Worm (Caenorhabditis elegans) whole organism, L3 larva: ENCODE measurements around the gene F14H12.6.

Experiments used
- R02D3.7 ChIP-seq: fragments of 150-350 bp; optimal IDR thresholded peaks from 2 replicates; lab custom pipeline; 2014; ENCODE audit warnings: missing biosample characterization, missing genetic modification characterization
- ZK546.5 ChIP-seq: sonication (generic microtip); optimal IDR thresholded peaks from 2 replicates; lab custom pipeline; 2017; ENCODE audit warnings: missing biosample characterization, missing genetic modification characterization
- aly-2 ChIP-seq: fragments of 150-350 bp; optimal IDR thresholded peaks from 2 replicates; lab custom pipeline; 2014; ENCODE audit warnings: missing biosample characterization, missing genetic modification characterization
- ceh-16 ChIP-seq: sonication (generic microtip); optimal IDR thresholded peaks from 2 replicates; lab custom pipeline; 2017; ENCODE audit warnings: missing biosample characterization, missing genetic modification characterization
- ceh-28 ChIP-seq: fragments of 150-350 bp; optimal IDR thresholded peaks from 2 replicates; lab custom pipeline; 2014; ENCODE audit warnings: missing biosample characterization, missing genetic modification reagents, missing genetic modification characterization
- daf-12 ChIP-seq: fragments of 150-350 bp; optimal IDR thresholded peaks from 2 replicates; lab custom pipeline; 2014; ENCODE audit warnings: missing biosample characterization, missing genetic modification reagents, missing genetic modification characterization
- egl-27 ChIP-seq: sonication (generic microtip); optimal IDR thresholded peaks from 4 replicates; lab custom pipeline; 2017; ENCODE audit warnings: missing biosample characterization, missing genetic modification reagents, missing genetic modification characterization
- egl-5 ChIP-seq: fragments of 150-350 bp; optimal IDR thresholded peaks from 2 replicates; lab custom pipeline; 2017; ENCODE audit warnings: missing biosample characterization, missing genetic modification reagents, missing genetic modification characterization, inconsistent platforms
- elt-2 ChIP-seq: sonication (generic microtip); optimal IDR thresholded peaks from 2 replicates; lab custom pipeline; 2016; ENCODE audit warnings: missing genetic modification reagents, mild to moderate bottlenecking, missing genetic modification characterization, missing compliant biosample characterization
- elt-3 ChIP-seq, 3 experiments: fragments of 150-350 bp in 1 of 3; sonication (generic microtip) in 2 of 3; optimal IDR thresholded peaks; 2 replicates in 2 of 3; 4 replicates in 1 of 3; lab custom pipeline; 2014 to 2017; ENCODE audit warnings: missing biosample characterization in 3 of 3, missing genetic modification characterization in 3 of 3
- eor-1 ChIP-seq, 2 experiments: fragments of 150-350 bp; optimal IDR thresholded peaks; 2 replicates each; lab custom pipeline; 2014 to 2018; ENCODE audit warnings: missing biosample characterization in 2 of 2, missing genetic modification characterization in 2 of 2
- fkh-10 ChIP-seq: sonication (generic microtip); optimal IDR thresholded peaks from 2 replicates; lab custom pipeline; 2017; ENCODE audit warnings: missing biosample characterization, missing genetic modification reagents, missing genetic modification characterization
- fkh-2 ChIP-seq: fragments of 150-350 bp; optimal IDR thresholded peaks from 2 replicates; lab custom pipeline; 2014; ENCODE audit warnings: missing biosample characterization, missing genetic modification reagents, missing genetic modification characterization
- lin-39 ChIP-seq: fragments of 150-350 bp; optimal IDR thresholded peaks from 2 replicates; lab custom pipeline; 2018; ENCODE audit warnings: missing biosample characterization, missing genetic modification reagents, missing genetic modification characterization
- mml-1 ChIP-seq: fragments of 150-350 bp; sonication (generic microtip); optimal IDR thresholded peaks from 3 replicates; lab custom pipeline; 2014; ENCODE audit warnings: missing biosample characterization, missing genetic modification characterization
- nfya-1 ChIP-seq: sonication (generic microtip); optimal IDR thresholded peaks from 2 replicates; lab custom pipeline; 2017; ENCODE audit warnings: missing genetic modification characterization, mild to moderate bottlenecking, missing compliant biosample characterization, antibody characterized with exemption, moderate library complexity; ENCODE audit not compliant: insufficient read depth
- nhr-12 ChIP-seq: fragments of 150-350 bp; optimal IDR thresholded peaks from 2 replicates; lab custom pipeline; 2014; ENCODE audit warnings: missing biosample characterization, missing genetic modification characterization
- nhr-23 ChIP-seq: fragments of 150-350 bp; optimal IDR thresholded peaks from 2 replicates; lab custom pipeline; 2014; ENCODE audit warnings: missing biosample characterization, missing genetic modification reagents, missing genetic modification characterization
- nhr-237 ChIP-seq: fragments of 150-350 bp; optimal IDR thresholded peaks from 2 replicates; lab custom pipeline; 2014; ENCODE audit warnings: missing biosample characterization, missing genetic modification characterization
- nhr-25 ChIP-seq: sonication (generic microtip); optimal IDR thresholded peaks from 2 replicates; lab custom pipeline; 2017; ENCODE audit warnings: missing biosample characterization, missing genetic modification characterization
- nhr-28 ChIP-seq: fragments of 150-350 bp; optimal IDR thresholded peaks from 2 replicates; lab custom pipeline; 2014; ENCODE audit warnings: missing biosample characterization, missing genetic modification characterization
- nhr-43 ChIP-seq: sonication (generic microtip); optimal IDR thresholded peaks from 2 replicates; lab custom pipeline; 2016; ENCODE audit warnings: mild to moderate bottlenecking, missing genetic modification characterization, missing compliant biosample characterization; ENCODE audit not compliant: poor library complexity, severe bottlenecking
- nhr-67 ChIP-seq: fragments of 150-350 bp; optimal IDR thresholded peaks from 2 replicates; lab custom pipeline; 2014; ENCODE audit warnings: missing biosample characterization, missing genetic modification characterization
- nhr-76 ChIP-seq: fragments of 150-350 bp; sonication (generic microtip); optimal IDR thresholded peaks from 5 replicates; lab custom pipeline; 2014; ENCODE audit warnings: missing biosample characterization, missing genetic modification characterization
- nhr-77 ChIP-seq: fragments of 150-350 bp; optimal IDR thresholded peaks from 2 replicates; lab custom pipeline; 2014; ENCODE audit warnings: missing biosample characterization, missing genetic modification characterization
- pha-4 ChIP-seq: fragments of 150-350 bp; optimal IDR thresholded peaks from 2 replicates; lab custom pipeline; 2014; ENCODE audit warnings: missing biosample characterization, missing genetic modification reagents, missing genetic modification characterization
- pqm-1 ChIP-seq: fragments of 150-350 bp; optimal IDR thresholded peaks from 2 replicates; lab custom pipeline; 2017; ENCODE audit warnings: missing biosample characterization, missing genetic modification characterization, inconsistent platforms
- sea-2 ChIP-seq: fragments of 150-350 bp; sonication (generic microtip); optimal IDR thresholded peaks from 4 replicates; lab custom pipeline; 2014; ENCODE audit warnings: missing biosample characterization, missing genetic modification reagents, missing genetic modification characterization
- skn-1 ChIP-seq: fragments of 150-350 bp; optimal IDR thresholded peaks from 2 replicates; lab custom pipeline; 2014; ENCODE audit warnings: missing biosample characterization, missing genetic modification characterization
- snpc-4 ChIP-seq: fragments of 150-350 bp; optimal IDR thresholded peaks from 2 replicates; lab custom pipeline; 2014; ENCODE audit warnings: missing biosample characterization, missing genetic modification characterization
- tbx-2 ChIP-seq: sonication (generic microtip); optimal IDR thresholded peaks from 2 replicates; lab custom pipeline; 2016; ENCODE audit warnings: mild to moderate bottlenecking, missing genetic modification characterization, missing compliant biosample characterization
- unc-39 ChIP-seq: sonication (generic microtip); optimal IDR thresholded peaks from 4 replicates; lab custom pipeline; 2017; ENCODE audit warnings: missing biosample characterization, missing genetic modification characterization
- unc-62 ChIP-seq: fragments of 150-350 bp; sonication (generic microtip); optimal IDR thresholded peaks from 4 replicates; lab custom pipeline; 2014; ENCODE audit warnings: missing biosample characterization, missing genetic modification reagents, missing genetic modification characterization
- zag-1 ChIP-seq: fragments of 150-350 bp; optimal IDR thresholded peaks from 2 replicates; lab custom pipeline; 2014; ENCODE audit warnings: missing biosample characterization, missing genetic modification characterization
- ztf-11 ChIP-seq: fragments of 150-350 bp; optimal IDR thresholded peaks from 2 replicates; lab custom pipeline; 2014; ENCODE audit warnings: missing biosample characterization, missing genetic modification characterization
- ztf-4 ChIP-seq: fragments of 150-350 bp; optimal IDR thresholded peaks from 2 replicates; lab custom pipeline; 2014; ENCODE audit warnings: missing biosample characterization, missing genetic modification characterization

Gene F14H12.6

ce11 chrX:4364877-4365276 is 7.5 kb upstream of the F14H12.6 start, which contains the start of gene F14H12.8:
F14H12.8 (minus strand) TSS chrX:4364977.
- no peak for TF ChIP-seq ZK546.5 (tag; lab: Kevin White, UChicago)
- TF ChIP-seq elt-3 (tag; optimal IDR thresholded peaks at IDR 0.05; lab: Kevin White, UChicago), result no peak
- TF ChIP-seq nhr-76, result no peak
- TF ChIP-seq egl-27 (tag; lab: Kevin White, UChicago), result no peak
- TF ChIP-seq nhr-77 (tag; lab: Kevin White, UChicago), result no peak
- no peak for TF ChIP-seq fkh-2 (tag; lab: Kevin White, UChicago)
- no peak for TF ChIP-seq fkh-10

- no peak for TF ChIP-seq eor-1 (tag; optimal IDR thresholded peaks at IDR 0.05; lab: Kevin White, UChicago)
- TF ChIP-seq nhr-76, result no peak
- TF ChIP-seq nhr-67 (tag; lab: Kevin White, UChicago), result no peak
- TF ChIP-seq egl-5 (tag; lab: Kevin White, UChicago), result no peak
- no peak for TF ChIP-seq fkh-2 (tag; lab: Kevin White, UChicago)
- no peak for TF ChIP-seq nhr-12 (tag; lab: Kevin White, UChicago)
- no peak for TF ChIP-seq snpc-4 (tag; lab: Kevin White, UChicago)
- TF ChIP-seq nhr-25 (tag; lab: Kevin White, UChicago), result no peak
- no peak for TF ChIP-seq nhr-23 (tag; lab: Kevin White, UChicago)
- TF ChIP-seq ceh-16 (tag; lab: Kevin White, UChicago), result no peak
- TF ChIP-seq R02D3.7 (tag; lab: Kevin White, UChicago), result no peak
- TF ChIP-seq daf-12 (tag; lab: Kevin White, UChicago), result no peak
- TF ChIP-seq ZK546.5 (tag; lab: Kevin White, UChicago), result no peak
- TF ChIP-seq ztf-11, result no peak
- TF ChIP-seq lin-39, result no peak
These were observed 5.8 kb upstream of the F14H12.6 start, which contains the start of gene F14H12.17 for ce11 chrX:4363200-4363599. F14H12.17 (minus strand) TSS chrX:4363300.

ce11 chrX:4362522-4362921 is 5.2 kb upstream of the F14H12.6 start, which contains the start of gene F14H12.7:
F14H12.7 (minus strand) TSS chrX:4362622.
- TF ChIP-seq skn-1 (tag; lab: Kevin White, UChicago), result no peak
- no peak for TF ChIP-seq ztf-4 (tag; lab: Kevin White, UChicago)
- TF ChIP-seq daf-12 (tag; lab: Kevin White, UChicago), result no peak
- TF ChIP-seq ceh-28 (tag; lab: Kevin White, UChicago), result no peak
- TF ChIP-seq nhr-28 (tag; lab: Kevin White, UChicago), result no peak
- TF ChIP-seq snpc-4 (tag; lab: Kevin White, UChicago), result no peak
- TF ChIP-seq aly-2 (tag; lab: Kevin White, UChicago), result no peak
- no peak for TF ChIP-seq fkh-10
- TF ChIP-seq, all 47 proteins: peak for 0

- TF ChIP-seq elt-2 (tag; lab: Kevin White, UChicago) (peak; percentile 61), nhr-237 (tag; lab: Kevin White, UChicago) (no peak), nhr-12 (tag; lab: Kevin White, UChicago) (no peak)
These were observed 1.7 kb upstream of the F14H12.6 start for ce11 chrX:4359030-4359429.

ce11 chrX:4353318-4353717 is 4.0 kb downstream of the F14H12.6 start, which contains the start of gene col-165:
col-165 (plus strand) TSS chrX:4353618.
- no peak for TF ChIP-seq zag-1 (tag; lab: Kevin White, UChicago)
- no peak for TF ChIP-seq ztf-11
- TF ChIP-seq, all 47 proteins: peak for 0

- TF ChIP-seq pqm-1 (tag; lab: Kevin White, UChicago), result no peak
- TF ChIP-seq pha-4 (tag; lab: Kevin White, UChicago), result no peak
- no peak for TF ChIP-seq unc-39 (tag; lab: Kevin White, UChicago)
- no peak for TF ChIP-seq nhr-43
- no peak for TF ChIP-seq elt-3 (tag; optimal IDR thresholded peaks at IDR 0.05; lab: Kevin White, UChicago)
- TF ChIP-seq mml-1 (tag; lab: Kevin White, UChicago), result no peak
- TF ChIP-seq aly-2 (tag; lab: Kevin White, UChicago), result no peak
- no peak for TF ChIP-seq nhr-237 (tag; lab: Kevin White, UChicago)
- no peak for TF ChIP-seq unc-62 (GFP tag; lab: Kevin White, UChicago)
- no peak for TF ChIP-seq sea-2 (GFP tag; lab: Kevin White, UChicago)
- TF ChIP-seq daf-12 (tag; lab: Kevin White, UChicago), result no peak
- no peak for TF ChIP-seq nhr-25 (tag; lab: Kevin White, UChicago)
- no peak for TF ChIP-seq ceh-16 (tag; lab: Kevin White, UChicago)
- no peak for TF ChIP-seq nfya-1 (tag; lab: Kevin White, UChicago)
- TF ChIP-seq tbx-2 (tag; lab: Kevin White, UChicago), result no peak
- TF ChIP-seq fkh-10, result no peak
- TF ChIP-seq, all 47 proteins: peak for 0
These were observed 7.2 kb downstream of the F14H12.6 start, which contains the start of gene F14H12.2 for ce11 chrX:4350198-4350597. F14H12.2 (plus strand) TSS chrX:4350498.
